Fruit fly (Drosophila melanogaster): ENCODE data around the gene Noc1.

Noc1 gene

dm6 chr3L:11119901-11120418, 45.4 kb downstream of the Noc1 start (continued):
- TF ChIP-seq gcm (GFP tag; optimal IDR thresholded peaks at IDR 0.05) (peak; percentile 45), sc (optimal IDR thresholded peaks at IDR 0.05) (no peak), sc (GFP tag; optimal IDR thresholded peaks at IDR 0.05) (peak; percentile 42), sr (GFP tag; IDR thresholded peaks at IDR 0.05) (peak; percentile 37; the same call in 1 of the 3 replicates), CG18619 (GFP tag; optimal IDR thresholded peaks at IDR 0.05) (no peak), rib (GFP tag; IDR thresholded peaks at IDR 0.05) (peak; percentile 63), CG13775 (GFP tag; optimal IDR thresholded peaks at IDR 0.05) (no peak), CG10565 (GFP tag; optimal IDR thresholded peaks at IDR 0.05) (no peak), CG6854 (GFP tag; optimal IDR thresholded peaks at IDR 0.05) (peak; percentile 47), CG15011 (GFP tag; optimal IDR thresholded peaks at IDR 0.05) (peak; percentile 48), CG9932 (GFP tag; IDR thresholded peaks at IDR 0.05) (0 out of 2 replicates have a peak, but pooled peaks have one; percentile 6), Meics (GFP tag; optimal IDR thresholded peaks at IDR 0.05) (peak; percentile 50), dysf (GFP tag; IDR thresholded peaks at IDR 0.05) (no peak; the same call in 2 of the 3 replicates), pzg (GFP tag; optimal IDR thresholded peaks at IDR 0.05) (peak; percentile 8), CG7839 (tag; optimal IDR thresholded peaks at IDR 0.05) (no peak), twi (tag; optimal IDR thresholded peaks at IDR 0.05) (peak; percentile 19), CG7987 (GFP tag; optimal IDR thresholded peaks at IDR 0.05) (peak; percentile 22), CG14667 (GFP tag; IDR thresholded peaks at IDR 0.05) (no peak), tna (GFP tag; IDR thresholded peaks at IDR 0.05; ENCODE audit: partially characterized antibody) (no peak), fd64A (GFP tag; optimal IDR thresholded peaks at IDR 0.05) (peak; percentile 81), ftz-f1 (GFP tag; optimal IDR thresholded peaks at IDR 0.05) (no peak), PHDP (tag; optimal IDR thresholded peaks at IDR 0.05) (peak; percentile 53), odd (GFP tag; optimal IDR thresholded peaks at IDR 0.05) (peak; percentile 47), CG17328 (GFP tag; IDR thresholded peaks at IDR 0.05) (0 out of 2 replicates have a peak, but pooled peaks have one; percentile 20), B-H2 (GFP tag; optimal IDR thresholded peaks at IDR 0.05) (peak; percentile 54), Dfd (GFP tag; optimal IDR thresholded peaks at IDR 0.05) (no peak), CG2202 (tag; optimal IDR thresholded peaks at IDR 0.05) (peak; percentile 25), so (GFP tag; IDR thresholded peaks at IDR 0.05) (no peak), tup (GFP tag; optimal IDR thresholded peaks at IDR 0.05) (no peak), CG13296 (GFP tag; optimal IDR thresholded peaks at IDR 0.05) (peak; percentile 64), CkIIα-i1 (GFP tag; IDR thresholded peaks at IDR 0.05) (no peak), sob (GFP tag; IDR thresholded peaks at IDR 0.05) (peak; percentile 48), CG2120 (GFP tag; optimal IDR thresholded peaks at IDR 0.05) (no peak), BEAF-32 (GFP tag; optimal IDR thresholded peaks at IDR 0.05) (no peak), CG34376 (GFP tag; optimal IDR thresholded peaks at IDR 0.05) (peak; percentile 78), br (optimal IDR thresholded peaks at IDR 0.05) (no peak), CG8359 (GFP tag; optimal IDR thresholded peaks at IDR 0.05; ENCODE audit: borderline replicate concordance) (no peak), gcm2 (GFP tag; optimal IDR thresholded peaks at IDR 0.05) (no peak), nerfin-1 (tag; optimal IDR thresholded peaks at IDR 0.05) (peak; percentile 83), seq (GFP tag; IDR thresholded peaks at IDR 0.05) (no peak), Fer2 (tag; optimal IDR thresholded peaks at IDR 0.05) (peak; percentile 14), CG1602 (GFP tag; optimal IDR thresholded peaks at IDR 0.05) (no peak), Hmr (GFP tag; optimal IDR thresholded peaks at IDR 0.05) (peak; percentile 74), Hr51 (GFP tag; optimal IDR thresholded peaks at IDR 0.05) (peak in 1 of 2 experiments; percentile 29), hb (GFP tag; IDR thresholded peaks at IDR 0.05; ENCODE audit: partially characterized antibody) (no peak), CG8388 (GFP tag; optimal IDR thresholded peaks at IDR 0.05) (no peak), Antp (GFP tag; optimal IDR thresholded peaks at IDR 0.05) (no peak), CG17359 (tag; optimal IDR thresholded peaks at IDR 0.05) (peak; percentile 40), jumu (GFP tag; optimal IDR thresholded peaks at IDR 0.05) (peak; percentile 14), CG3995 (GFP tag; optimal IDR thresholded peaks at IDR 0.05) (no peak)
